Fruit fly (Drosophila melanogaster) whole organism, embryonic: ENCODE data around the gene Rad9.
A peak's percentile ranks its signal among the peaks of the same experiment; 100 is the strongest.

Experiments
- CG6854 ChIP-seq: fragments of 200-800 bp; sonication (Bioruptor generic); optimal IDR thresholded peaks from 3 replicates; lab custom pipeline; 2017; ENCODE audit warnings: missing biosample characterization, mild to moderate bottlenecking, missing genetic modification characterization
- CG7357 ChIP-seq: fragments of 200-800 bp; sonication (Bioruptor generic); IDR thresholded peaks from 3 replicates; pipeline ENCODE4 v1.3.6; 2022; ENCODE audit warnings: missing biosample characterization, missing genetic modification characterization
- ftz-f1 ChIP-seq: fragments of 200-800 bp; sonication (Bioruptor generic); optimal IDR thresholded peaks from 2 replicates; lab custom pipeline; 2016; ENCODE audit warnings: missing biosample characterization, missing genetic modification characterization
- klu ChIP-seq: fragments of 200-800 bp; sonication (Bioruptor generic); IDR thresholded peaks from 2 replicates; pipeline ENCODE4 v1.3.6; 2022; ENCODE audit warnings: missing biosample characterization, missing genetic modification characterization

dm6 chr3L:18898086-18898470, 25.7 kb upstream of the Rad9 start, which contains the start of gene CG3902:
- TF ChIP-seq CG6854 (GFP tag; lab: Kevin White, UChicago): peak; percentile 10
- TF ChIP-seq ftz-f1 (GFP tag; lab: Kevin White, UChicago): peak; percentile 55
- TF ChIP-seq klu (GFP tag; lab: Robert Waterston, UW): no peak
- no peak for TF ChIP-seq CG7357
